Worm (Caenorhabditis elegans) whole organism, midembryonic: Measurements from ENCODE around the gene srv-14.
A peak's percentile ranks its signal among the peaks of the same experiment; 100 is the strongest.

Source experiments
- T22C8.4 ChIP-seq: fragments of 200-800 bp; sonication (Bioruptor generic); IDR thresholded peaks from 2 replicates; pipeline ENCODE4 v1.3.6; 2022; ENCODE audit warnings: missing genetic modification characterization, missing compliant biosample characterization
- cog-1 ChIP-seq: sonication (generic microtip); optimal IDR thresholded peaks from 2 replicates; lab custom pipeline; 2016; ENCODE audit warnings: missing genetic modification characterization, missing compliant biosample characterization
- flt-1 ChIP-seq: fragments of 200-800 bp; sonication (Bioruptor generic); IDR thresholded peaks from 2 replicates; pipeline ENCODE4 v1.3.6; 2022; ENCODE audit warnings: missing genetic modification characterization, missing compliant biosample characterization
- klf-2 ChIP-seq: fragments of 200-800 bp; sonication (Bioruptor generic); conservative IDR thresholded peaks from 2 replicates; pipeline ENCODE4 v1.3.6; 2022; ENCODE audit warnings: missing genetic modification reagents, missing genetic modification characterization, missing compliant biosample characterization
- med-1 ChIP-seq: sonication (generic microtip); optimal IDR thresholded peaks from 2 replicates; lab custom pipeline; 2017; ENCODE audit warnings: missing genetic modification characterization, mild to moderate bottlenecking, missing compliant biosample characterization, antibody characterized with exemption, missing genetic modification reagents; ENCODE audit not compliant: insufficient read depth
- ref-1 ChIP-seq: fragments of 200-800 bp; sonication (Bioruptor generic); conservative IDR thresholded peaks from 2 replicates; pipeline ENCODE4 v1.3.6; 2022; ENCODE audit warnings: missing genetic modification reagents, missing genetic modification characterization, missing compliant biosample characterization
- tab-1 ChIP-seq: fragments of 200-800 bp; sonication (Bioruptor generic); IDR thresholded peaks from 2 replicates; pipeline ENCODE4 v1.3.6; 2022; ENCODE audit warnings: missing genetic modification characterization, missing compliant biosample characterization
- ztf-23 ChIP-seq: fragments of 200-800 bp; sonication (Bioruptor generic); IDR thresholded peaks from 2 replicates; pipeline ENCODE4 v1.3.6; 2022; ENCODE audit warnings: missing genetic modification reagents, missing genetic modification characterization, missing compliant biosample characterization
- ztf-29 ChIP-seq: fragments of 200-800 bp; sonication (Bioruptor generic); IDR thresholded peaks from 2 replicates; pipeline ENCODE4 v1.3.6; 2022; ENCODE audit warnings: missing genetic modification reagents, missing genetic modification characterization, missing compliant biosample characterization

Gene srv-14

ce11 chrIV:15929831-15930230 is 35.8 kb upstream of the srv-14 start:
- TF ChIP-seq klf-2 (GFP tag; lab: Robert Waterston, UW) (no peak), ref-1 (GFP tag; lab: Robert Waterston, UW) (no peak), tab-1 (GFP tag; lab: Robert Waterston, UW) (no peak)

- TF ChIP-seq flt-1 (GFP tag; lab: Robert Waterston, UW) (no peak), T22C8.4 (GFP tag; lab: Robert Waterston, UW) (no peak), ref-1 (GFP tag; lab: Robert Waterston, UW) (no peak), tab-1 (GFP tag; lab: Robert Waterston, UW) (no peak), cog-1 (tag; lab: Kevin White, UChicago) (no peak), med-1 (GFP tag; lab: Kevin White, UChicago) (no peak), klf-2 (GFP tag; lab: Robert Waterston, UW) (no peak), ztf-23 (GFP tag; lab: Robert Waterston, UW) (no peak)
These were observed 32.7 kb upstream of the srv-14 start, which contains the start of gene Y105C5B.8 for ce11 chrIV:15926746-15927145. Gene Y105C5B.8 (minus strand): TSS chrIV:15926846.

- TF ChIP-seq tab-1 (GFP tag; lab: Robert Waterston, UW) (no peak), ztf-23 (GFP tag; lab: Robert Waterston, UW) (no peak), ztf-29 (GFP tag; lab: Robert Waterston, UW) (no peak), cog-1 (tag; lab: Kevin White, UChicago) (no peak), T22C8.4 (GFP tag; lab: Robert Waterston, UW) (no peak), ref-1 (GFP tag; lab: Robert Waterston, UW) (no peak), klf-2 (GFP tag; lab: Robert Waterston, UW) (no peak), med-1 (GFP tag; lab: Kevin White, UChicago) (no peak), flt-1 (GFP tag; lab: Robert Waterston, UW) (no peak)
These were observed 29.0 kb upstream of the srv-14 start for ce11 chrIV:15923000-15923399.

- TF ChIP-seq ztf-23 (GFP tag; lab: Robert Waterston, UW) (no peak), cog-1 (tag; lab: Kevin White, UChicago) (no peak), tab-1 (GFP tag; lab: Robert Waterston, UW) (no peak), ztf-29 (GFP tag; lab: Robert Waterston, UW) (no peak), flt-1 (GFP tag; lab: Robert Waterston, UW) (no peak)
These were observed 21.0 kb upstream of the srv-14 start for ce11 chrIV:15915061-15915460.

ce11 chrIV:15908251-15908650 is 14.2 kb upstream of the srv-14 start:
- TF ChIP-seq ztf-23 (GFP tag; lab: Robert Waterston, UW) = no peak
- no peak for TF ChIP-seq flt-1 (GFP tag; lab: Robert Waterston, UW)
- TF ChIP-seq ztf-29 (GFP tag; lab: Robert Waterston, UW) = no peak
- TF ChIP-seq ref-1 (GFP tag; lab: Robert Waterston, UW) = no peak
- TF ChIP-seq klf-2 (GFP tag; lab: Robert Waterston, UW) = no peak
- TF ChIP-seq T22C8.4 (GFP tag; lab: Robert Waterston, UW) = no peak
- TF ChIP-seq cog-1 (tag; lab: Kevin White, UChicago) = no peak
- TF ChIP-seq med-1 (GFP tag; lab: Kevin White, UChicago) = no peak
- no peak for TF ChIP-seq tab-1 (GFP tag; lab: Robert Waterston, UW)

- TF ChIP-seq cog-1 (tag; lab: Kevin White, UChicago) (no peak), flt-1 (GFP tag; lab: Robert Waterston, UW) (no peak), T22C8.4 (GFP tag; lab: Robert Waterston, UW) (no peak), klf-2 (GFP tag; lab: Robert Waterston, UW) (no peak), med-1 (GFP tag; lab: Kevin White, UChicago) (no peak)
These were observed 12.1 kb upstream of the srv-14 start, which contains the start of gene srv-15 for ce11 chrIV:15906059-15906632. Gene srv-15 (plus strand): TSS chrIV:15906582.

- TF ChIP-seq ref-1 (GFP tag; lab: Robert Waterston, UW) = no peak
- no peak for TF ChIP-seq tab-1 (GFP tag; lab: Robert Waterston, UW)
- TF ChIP-seq ztf-29 (GFP tag; lab: Robert Waterston, UW) = no peak
- no peak for TF ChIP-seq med-1 (GFP tag; lab: Kevin White, UChicago)
- no peak for TF ChIP-seq T22C8.4 (GFP tag; lab: Robert Waterston, UW)
- TF ChIP-seq klf-2 (GFP tag; lab: Robert Waterston, UW) = no peak
- TF ChIP-seq ztf-23 (GFP tag; lab: Robert Waterston, UW) = no peak
- no peak for TF ChIP-seq cog-1 (tag; lab: Kevin White, UChicago)
- no peak for TF ChIP-seq flt-1 (GFP tag; lab: Robert Waterston, UW)
These were observed 7.1 kb upstream of the srv-14 start, which contains the start of gene Y105C5B.5 for ce11 chrIV:15901123-15901522. Gene Y105C5B.5 (minus strand): TSS chrIV:15901225.

- TF ChIP-seq T22C8.4 (GFP tag; lab: Robert Waterston, UW) = no peak
- no peak for TF ChIP-seq ref-1 (GFP tag; lab: Robert Waterston, UW)
- no peak for TF ChIP-seq klf-2 (GFP tag; lab: Robert Waterston, UW)
- no peak for TF ChIP-seq med-1 (GFP tag; lab: Kevin White, UChicago)
- TF ChIP-seq flt-1 (GFP tag; lab: Robert Waterston, UW) = no peak
- TF ChIP-seq cog-1 (tag; lab: Kevin White, UChicago) = no peak
- no peak for TF ChIP-seq tab-1 (GFP tag; lab: Robert Waterston, UW)
- TF ChIP-seq ztf-29 (GFP tag; lab: Robert Waterston, UW) = no peak
- TF ChIP-seq ztf-23 (GFP tag; lab: Robert Waterston, UW) = no peak
These were observed 6.1 kb upstream of the srv-14 start for ce11 chrIV:15900158-15900557.

- TF ChIP-seq flt-1 (GFP tag; lab: Robert Waterston, UW) = peak; percentile 98
- TF ChIP-seq ref-1 (GFP tag; lab: Robert Waterston, UW) = peak; percentile 74
- TF ChIP-seq ztf-23 (GFP tag; lab: Robert Waterston, UW) = peak; percentile 71; the same call in 1 of the 2 replicates
These were observed 1.8 kb upstream of the srv-14 start for ce11 chrIV:15895861-15896260.
